Fruit fly (Drosophila melanogaster) whole organism, embryonic: ENCODE measurements around the gene CG14282.

Experiments
- Atf6 ChIP-seq: fragments of 200-800 bp; sonication (Bioruptor generic); IDR thresholded peaks from 2 replicates; pipeline ENCODE4 v1.3.6; 2022; ENCODE audit warnings: missing biosample characterization, missing genetic modification characterization
- B-H2 ChIP-seq: fragments of 200-800 bp; sonication (Bioruptor generic); optimal IDR thresholded peaks from 2 replicates; lab custom pipeline; 2018; ENCODE audit warnings: missing biosample characterization, mild to moderate bottlenecking, missing genetic modification characterization
- Bgb ChIP-seq: fragments of 200-800 bp; sonication (Bioruptor generic); IDR thresholded peaks from 2 replicates; pipeline ENCODE4 v1.3.6; 2022; ENCODE audit warnings: missing biosample characterization, missing genetic modification characterization; ENCODE audit not compliant: partially characterized antibody
- CG11696 ChIP-seq: fragments of 200-800 bp; sonication (Bioruptor generic); IDR thresholded peaks from 2 replicates; pipeline ENCODE4 v1.3.6; 2022; ENCODE audit warnings: missing biosample characterization, missing genetic modification characterization
- CG13424 ChIP-seq: fragments of 200-800 bp; sonication (Bioruptor generic); optimal IDR thresholded peaks from 2 replicates; lab custom pipeline; 2019; ENCODE audit warnings: missing biosample characterization, mild to moderate bottlenecking, missing genetic modification characterization, moderate library complexity
- CG13624 ChIP-seq: fragments of 200-800 bp; sonication (Bioruptor generic); optimal IDR thresholded peaks from 2 replicates; lab custom pipeline; 2016; ENCODE audit warnings: missing biosample characterization, missing genetic modification characterization
- CG18262 ChIP-seq: fragments of 200-800 bp; optimal IDR thresholded peaks from 3 replicates; lab custom pipeline; 2019; ENCODE audit warnings: missing biosample characterization, mild to moderate bottlenecking, missing genetic modification characterization, moderate library complexity
- CG30020 ChIP-seq: fragments of 200-800 bp; optimal IDR thresholded peaks from 2 replicates; lab custom pipeline; 2019; ENCODE audit warnings: missing biosample characterization, mild to moderate bottlenecking, missing genetic modification characterization, moderate library complexity
- CG31224 ChIP-seq: fragments of 200-800 bp; sonication (Bioruptor generic); IDR thresholded peaks from 2 replicates; pipeline ENCODE4 v1.3.6; 2022; ENCODE audit warnings: missing biosample characterization, missing genetic modification characterization
- CG32532 ChIP-seq: fragments of 200-800 bp; sonication (Bioruptor generic); IDR thresholded peaks from 2 replicates; pipeline ENCODE4 v1.3.6; 2022; ENCODE audit warnings: missing biosample characterization, missing genetic modification characterization
- CG3838 ChIP-seq: fragments of 200-800 bp; sonication (Bioruptor generic); optimal IDR thresholded peaks from 3 replicates; lab custom pipeline; 2016; ENCODE audit warnings: missing biosample characterization, missing genetic modification characterization
- CG7556 ChIP-seq: fragments of 200-800 bp; sonication (Bioruptor generic); optimal IDR thresholded peaks from 2 replicates; lab custom pipeline; 2017; ENCODE audit warnings: missing biosample characterization, mild to moderate bottlenecking, missing genetic modification characterization
- CG8359 ChIP-seq: fragments of 200-800 bp; sonication (Bioruptor generic); optimal IDR thresholded peaks from 2 replicates; lab custom pipeline; 2017; ENCODE audit warnings: missing biosample characterization, mild to moderate bottlenecking, missing genetic modification characterization, borderline replicate concordance
- Dad ChIP-seq: fragments of 200-800 bp; sonication (Bioruptor generic); optimal IDR thresholded peaks from 3 replicates; lab custom pipeline; 2016; ENCODE audit warnings: missing biosample characterization, missing genetic modification characterization
- Doc3 ChIP-seq: fragments of 200-800 bp; sonication (Bioruptor generic); IDR thresholded peaks from 3 replicates; pipeline ENCODE4 v1.3.6; 2022; ENCODE audit warnings: missing biosample characterization, missing genetic modification characterization; ENCODE audit not compliant: partially characterized antibody
- Meics ChIP-seq: fragments of 200-800 bp; sonication (Bioruptor generic); optimal IDR thresholded peaks from 2 replicates; lab custom pipeline; 2017; ENCODE audit warnings: missing biosample characterization, mild to moderate bottlenecking, missing genetic modification characterization
- Mrtf ChIP-seq: fragments of 200-800 bp; sonication (Bioruptor generic); IDR thresholded peaks from 3 replicates; pipeline ENCODE4 v1.3.6; 2022; ENCODE audit warnings: missing biosample characterization, missing genetic modification characterization
- Sin3A ChIP-seq: fragments of >200 bp; optimal IDR thresholded peaks from 2 replicates; lab custom pipeline; 2018
- ara ChIP-seq: fragments of 200-800 bp; sonication (Bioruptor generic); IDR thresholded peaks from 2 replicates; pipeline ENCODE4 v1.3.6; 2022; ENCODE audit warnings: missing biosample characterization, missing genetic modification characterization
- chn ChIP-seq: fragments of 200-800 bp; sonication (Bioruptor generic); optimal IDR thresholded peaks from 2 replicates; lab custom pipeline; 2016; ENCODE audit warnings: missing biosample characterization, missing genetic modification characterization
- disco-r ChIP-seq: fragments of 200-800 bp; sonication (Bioruptor generic); optimal IDR thresholded peaks from 2 replicates; lab custom pipeline; 2016; ENCODE audit warnings: missing biosample characterization, missing genetic modification characterization
- dmrt99B ChIP-seq: fragments of 200-800 bp; sonication (Bioruptor generic); optimal IDR thresholded peaks from 2 replicates; lab custom pipeline; 2018; ENCODE audit warnings: missing biosample characterization, mild to moderate bottlenecking, missing genetic modification characterization, moderate library complexity
- dysf ChIP-seq: fragments of 200-800 bp; sonication (Bioruptor generic); IDR thresholded peaks from 3 replicates; pipeline ENCODE4 v1.3.6; 2022; ENCODE audit warnings: missing biosample characterization, missing genetic modification characterization
- fd102C ChIP-seq: fragments of 200-800 bp; sonication (Bioruptor generic); optimal IDR thresholded peaks from 2 replicates; lab custom pipeline; 2018; ENCODE audit warnings: missing biosample characterization, mild to moderate bottlenecking, missing genetic modification characterization, moderate library complexity
- gem ChIP-seq: fragments of 200-800 bp; sonication (Bioruptor generic); optimal IDR thresholded peaks from 2 replicates; lab custom pipeline; 2019; ENCODE audit warnings: missing biosample characterization, mild to moderate bottlenecking, missing genetic modification characterization, moderate library complexity
- gfzf ChIP-seq: fragments of 200-800 bp; sonication (Bioruptor generic); optimal IDR thresholded peaks from 2 replicates; lab custom pipeline; 2016; ENCODE audit warnings: missing biosample characterization, mild to moderate bottlenecking, missing genetic modification characterization, moderate library complexity
- grau ChIP-seq: fragments of 200-800 bp; optimal IDR thresholded peaks from 3 replicates; lab custom pipeline; 2019; ENCODE audit warnings: missing biosample characterization, mild to moderate bottlenecking, missing genetic modification characterization, moderate library complexity
- her ChIP-seq: fragments of 200-800 bp; sonication (Bioruptor generic); optimal IDR thresholded peaks from 2 replicates; lab custom pipeline; 2016; ENCODE audit warnings: missing biosample characterization, missing genetic modification characterization
- hkb ChIP-seq, 2 experiments: fragments of 200-800 bp in 1 of 2; fragments of >200 bp in 1 of 2; sonication (Bioruptor generic) in 1 of 2; IDR thresholded peaks in 1 of 2; optimal IDR thresholded peaks in 1 of 2; 2 replicates each; pipeline versions ENCODE4 v1.3.6 to Lab custom; 2017 to 2022; ENCODE audit warnings: missing biosample characterization in 1 of 2, missing genetic modification characterization in 1 of 2
- lab ChIP-seq: fragments of 200-800 bp; sonication (Bioruptor generic); optimal IDR thresholded peaks from 3 replicates; lab custom pipeline; 2017; ENCODE audit warnings: missing biosample characterization, missing genetic modification characterization, mild to moderate bottlenecking, moderate library complexity, missing genetic modification reagents
- lbe ChIP-seq: fragments of 200-800 bp; sonication (Bioruptor generic); optimal IDR thresholded peaks from 2 replicates; lab custom pipeline; 2016; ENCODE audit warnings: missing biosample characterization, mild to moderate bottlenecking, missing genetic modification characterization
- lov ChIP-seq, 2 experiments: fragments of 200-800 bp in 1 of 2; fragments of >200 bp in 1 of 2; sonication (Bioruptor generic) in 1 of 2; IDR thresholded peaks in 1 of 2; optimal IDR thresholded peaks in 1 of 2; 2 replicates in 1 of 2; 3 replicates in 1 of 2; pipeline versions ENCODE4 v1.3.6 to Lab custom; 2017 to 2022; ENCODE audit warnings: missing biosample characterization in 1 of 2, missing genetic modification characterization in 1 of 2
- pan ChIP-seq, 4 experiments: fragments of >200 bp in 3 of 4; fragments of 200-800 bp in 1 of 4; sonication (Bioruptor generic) in 1 of 4; optimal IDR thresholded peaks in 3 of 4; IDR thresholded peaks in 1 of 4; 2 replicates each; pipeline versions ENCODE4 v1.3.6 to Lab custom; 2017 to 2022; ENCODE audit warnings: missing biosample characterization in 2 of 4, missing genetic modification characterization in 2 of 4, mixed read lengths in 1 of 4
- pb ChIP-seq: fragments of 200-800 bp; sonication (Bioruptor generic); optimal IDR thresholded peaks from 3 replicates; lab custom pipeline; 2016; ENCODE audit warnings: missing biosample characterization, missing genetic modification characterization
- prd ChIP-seq, 3 experiments: fragments of >200 bp in 2 of 3; fragments of 200-800 bp in 1 of 3; sonication (Bioruptor generic) in 1 of 3; optimal IDR thresholded peaks in 2 of 3; IDR thresholded peaks in 1 of 3; 2 replicates in 2 of 3; 3 replicates in 1 of 3; pipeline versions ENCODE4 v1.3.6 to Lab custom; 2017 to 2022; ENCODE audit warnings: missing biosample characterization in 1 of 3, missing genetic modification characterization in 1 of 3
- rib ChIP-seq: fragments of 200-800 bp; sonication (Bioruptor generic); IDR thresholded peaks from 2 replicates; pipeline ENCODE4 v1.3.6; 2022; ENCODE audit warnings: missing biosample characterization, missing genetic modification characterization
- sens ChIP-seq: fragments of 200-800 bp; sonication (Bioruptor generic); peaks from one replicate; lab custom pipeline; 2016; ENCODE audit warnings: missing biosample characterization, missing genetic modification characterization
- sr ChIP-seq: fragments of 200-800 bp; sonication (Bioruptor generic); IDR thresholded peaks from 3 replicates; pipeline ENCODE4 v1.3.6; 2022; ENCODE audit warnings: missing biosample characterization, missing genetic modification characterization
- stwl ChIP-seq: fragments of 200-800 bp; sonication (Bioruptor generic); optimal IDR thresholded peaks from 3 replicates; lab custom pipeline; 2018; ENCODE audit warnings: missing biosample characterization, mild to moderate bottlenecking, missing genetic modification characterization, moderate library complexity
- tio ChIP-seq: fragments of 200-800 bp; sonication (Bioruptor generic); optimal IDR thresholded peaks from 2 replicates; lab custom pipeline; 2017; ENCODE audit warnings: missing biosample characterization, missing genetic modification characterization, inconsistent platforms
- tna ChIP-seq: fragments of 200-800 bp; sonication (Bioruptor generic); IDR thresholded peaks from 2 replicates; pipeline ENCODE4 v1.3.6; 2022; ENCODE audit warnings: missing biosample characterization, missing genetic modification characterization; ENCODE audit not compliant: partially characterized antibody
- tx ChIP-seq: fragments of 200-800 bp; sonication (Bioruptor generic); optimal IDR thresholded peaks from 2 replicates; lab custom pipeline; 2016; ENCODE audit warnings: missing biosample characterization, missing genetic modification characterization
- unpg ChIP-seq: fragments of 200-800 bp; sonication (Bioruptor generic); optimal IDR thresholded peaks from 3 replicates; lab custom pipeline; 2018; ENCODE audit warnings: missing biosample characterization, mild to moderate bottlenecking, missing genetic modification characterization, moderate library complexity

The CG14282 gene

DNA sequence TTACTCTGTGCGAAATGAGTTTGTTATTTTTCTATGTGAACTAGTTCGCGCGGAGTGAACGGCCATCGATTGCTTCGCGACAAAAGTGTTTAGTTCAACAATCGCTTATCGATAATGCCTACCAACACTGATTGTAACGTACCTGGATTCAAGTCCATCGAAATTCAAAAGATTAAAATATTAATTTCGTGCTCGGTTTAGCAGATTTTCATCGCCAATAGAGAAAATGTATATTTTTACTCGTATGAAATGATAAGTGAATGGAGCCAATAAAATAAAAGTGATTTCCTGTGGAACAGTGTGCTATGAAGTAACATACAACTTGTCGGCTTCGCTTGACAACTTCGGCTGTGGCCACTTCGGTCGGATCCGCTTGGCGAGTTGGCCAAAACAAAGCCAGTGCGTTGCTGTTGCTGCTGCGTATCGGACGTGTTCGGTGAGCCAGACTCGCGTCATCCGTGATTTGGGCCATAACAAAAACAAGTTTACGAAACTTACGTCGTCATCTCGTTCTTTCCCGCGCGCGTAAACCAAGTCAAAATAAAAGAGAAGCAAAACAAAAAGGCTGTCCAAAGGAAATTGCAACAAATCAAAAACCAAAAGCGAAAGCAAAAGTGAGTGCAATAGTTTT lies 3.6 kb downstream of the CG14282 start, which contains the start of the genes CG5555 and myd (continued):
- no peak for TF ChIP-seq CG30020 (tag; lab: Kevin White, UChicago)
- peak; percentile 57 for TF ChIP-seq disco-r (GFP tag; lab: Kevin White, UChicago)
- TF ChIP-seq CG3838 (GFP tag; lab: Kevin White, UChicago) = peak; percentile 42
- no peak for TF ChIP-seq lov (optimal IDR thresholded peaks at IDR 0.05; lab: Kevin White, UChicago)
- 0 out of 3 replicates have a peak, but pooled peaks have one; percentile 12 for TF ChIP-seq lov (GFP tag; IDR thresholded peaks at IDR 0.05; lab: Robert Waterston, UW)
- peak; percentile 48; the same call in 2 of the 3 replicates for TF ChIP-seq dysf (GFP tag; lab: Robert Waterston, UW)
- peak; percentile 74 for TF ChIP-seq Atf6 (GFP tag; lab: Robert Waterston, UW)
- no peak for TF ChIP-seq CG7556 (GFP tag; lab: Kevin White, UChicago)
- peak; percentile 13 for TF ChIP-seq lab (GFP tag; lab: Kevin White, UChicago)
- TF ChIP-seq B-H2 (GFP tag; lab: Kevin White, UChicago) = peak; percentile 59
- TF ChIP-seq Meics (GFP tag; lab: Kevin White, UChicago) = no peak
- TF ChIP-seq fd102C (GFP tag; lab: Kevin White, UChicago) = no peak
- TF ChIP-seq CG18262 = peak; percentile 11
- TF ChIP-seq grau (tag; lab: Kevin White, UChicago) = peak; percentile 66
- TF ChIP-seq hkb (optimal IDR thresholded peaks at IDR 0.05; lab: Kevin White, UChicago) = no peak
- peak; percentile 38; the same call in 1 of the 2 replicates for TF ChIP-seq hkb (GFP tag; IDR thresholded peaks at IDR 0.05; lab: Robert Waterston, UW)
- peak; percentile 89 for TF ChIP-seq sens (GFP tag; lab: Kevin White, UChicago)
- TF ChIP-seq pb (GFP tag; lab: Kevin White, UChicago) = peak; percentile 47
- TF ChIP-seq CG32532 (GFP tag; lab: Robert Waterston, UW) = peak; percentile 70
- no peak for TF ChIP-seq Mrtf
- TF ChIP-seq pan (optimal IDR thresholded peaks at IDR 0.05; lab: Kevin White, UChicago) = no peak
- TF ChIP-seq pan (GFP tag; optimal IDR thresholded peaks at IDR 0.05 in 1 of 2, IDR thresholded peaks at IDR 0.05 in 1 of 2) = peak in 1 of 2 experiments; percentile 48
- TF ChIP-seq dmrt99B (tag; lab: Kevin White, UChicago) = no peak
- TF ChIP-seq gem (tag; lab: Kevin White, UChicago) = peak; percentile 45
- TF ChIP-seq Dad (GFP tag; lab: Kevin White, UChicago) = peak; percentile 32
- TF ChIP-seq CG8359 (GFP tag; lab: Kevin White, UChicago) = no peak
- peak; percentile 42; the same call in 1 of the 2 replicates for TF ChIP-seq CG31224 (GFP tag; lab: Robert Waterston, UW)
- TF ChIP-seq gfzf (GFP tag; lab: Kevin White, UChicago) = peak; percentile 12
- TF ChIP-seq CG11696 = 0 out of 2 replicates have a peak, but pooled peaks have one; percentile 31
- TF ChIP-seq tx (GFP tag; lab: Kevin White, UChicago) = peak; percentile 27
- peak; percentile 52; the same call in 1 of the 2 replicates for TF ChIP-seq ara (GFP tag; lab: Robert Waterston, UW)
- peak; percentile 25 for TF ChIP-seq her (GFP tag; lab: Kevin White, UChicago)
- peak; percentile 92 for TF ChIP-seq stwl (tag; lab: Kevin White, UChicago)
- no peak for TF ChIP-seq sr (GFP tag; lab: Robert Waterston, UW)
- peak; percentile 38 for TF ChIP-seq chn (GFP tag; lab: Kevin White, UChicago)
- TF ChIP-seq prd (optimal IDR thresholded peaks at IDR 0.05; lab: Kevin White, UChicago) = no peak
- TF ChIP-seq prd (GFP tag; IDR thresholded peaks at IDR 0.05; lab: Robert Waterston, UW) = 0 out of 3 replicates have a peak, but pooled peaks have one; percentile 42
- peak; percentile 65 for TF ChIP-seq lbe (GFP tag; lab: Kevin White, UChicago)
- TF ChIP-seq Doc3 (GFP tag; lab: Robert Waterston, UW) = peak; percentile 71; the same call in 2 of the 3 replicates
- TF ChIP-seq Bgb (GFP tag; lab: Robert Waterston, UW) = peak; percentile 77
- peak; percentile 35 for TF ChIP-seq Sin3A (lab: Kevin White, UChicago)
- TF ChIP-seq unpg (GFP tag; lab: Kevin White, UChicago) = peak; percentile 46
- TF ChIP-seq tna = peak; percentile 85
- peak; percentile 67 for TF ChIP-seq CG13624 (GFP tag; lab: Kevin White, UChicago)
- peak; percentile 34 for TF ChIP-seq CG13424 (tag; lab: Kevin White, UChicago)
- TF ChIP-seq rib (GFP tag; lab: Robert Waterston, UW) = 0 out of 2 replicates have a peak, but pooled peaks have one; percentile 60
- no peak for TF ChIP-seq tio
- TF ChIP-seq, all 482 proteins: peak for 206
